Worm (Caenorhabditis elegans) whole organism, early embryonic: Measurements from ENCODE around the gene snf-5.

ENCODE experiments used
- B0310.2 ChIP-seq: sonication (generic microtip); optimal IDR thresholded peaks from 2 replicates; lab custom pipeline; 2016; ENCODE audit warnings: mild to moderate bottlenecking, missing genetic modification characterization, missing compliant biosample characterization
- ets-7 ChIP-seq: sonication (generic microtip); optimal IDR thresholded peaks from 2 replicates; lab custom pipeline; 2016; ENCODE audit warnings: missing genotype, missing genetic modification characterization, missing compliant biosample characterization

ce11 chrII:12840057-12840456 lies 25.5 kb downstream of the snf-5 start, which contains the start of gene lgc-35:
- TF ChIP-seq ets-7 (tag; lab: Kevin White, UChicago) (no peak), B0310.2 (tag; lab: Kevin White, UChicago) (no peak)
